Worm (Caenorhabditis elegans): ENCODE results near the gene F14F8.9.

- TF ChIP-seq ceh-13 (GFP tag; optimal IDR thresholded peaks at IDR 0.05) (no peak), ama-1 (optimal IDR thresholded peaks at IDR 0.05) (no peak), hmbx-1 (tag; optimal IDR thresholded peaks at IDR 0.05) (no peak), sea-1 (GFP tag; conservative IDR thresholded peaks at IDR 0.05) (no peak), tra-4 (tag; optimal IDR thresholded peaks at IDR 0.05) (no peak), ceh-36 (tag; optimal IDR thresholded peaks at IDR 0.05) (no peak), tbx-11 (GFP tag; IDR thresholded peaks at IDR 0.05) (no peak)
Measured at ce11 chrV:16666647-16667046, 1.7 kb downstream of the F14F8.9 start, which contains the start of gene F14F8.14.

Measured in whole organism, early embryonic.